Fruit fly (Drosophila melanogaster): ENCODE measurements around the gene GXIVsPLA2.
A peak's percentile ranks its signal among the peaks of the same experiment; 100 is the strongest.

The GXIVsPLA2 gene

dm6 chr3L:16002116-16002716 lies 47.3 kb downstream of the GXIVsPLA2 start (continued):
- TF ChIP-seq Sox15 (GFP tag; optimal IDR thresholded peaks at IDR 0.05), result no peak

- TF ChIP-seq lz (GFP tag; optimal IDR thresholded peaks at IDR 0.05) (peak; percentile 54), Eip75B (GFP tag; optimal IDR thresholded peaks at IDR 0.05) (peak; percentile 28), CG7368 (GFP tag; optimal IDR thresholded peaks at IDR 0.05) (no peak), CG8632 (GFP tag; optimal IDR thresholded peaks at IDR 0.05) (peak; percentile 12), CG4318 (GFP tag; optimal IDR thresholded peaks at IDR 0.05) (no peak), pdm3 (GFP tag; optimal IDR thresholded peaks at IDR 0.05) (peak; percentile 69), CG9139 (GFP tag; optimal IDR thresholded peaks at IDR 0.05) (peak; percentile 75), Lpt (GFP tag; optimal IDR thresholded peaks at IDR 0.05) (no peak), CG6854 (GFP tag; optimal IDR thresholded peaks at IDR 0.05) (peak; percentile 58), Blimp-1 (GFP tag; optimal IDR thresholded peaks at IDR 0.05) (peak; percentile 28), OdsH (GFP tag; optimal IDR thresholded peaks at IDR 0.05) (peak; percentile 16), CG6276 (GFP tag; optimal IDR thresholded peaks at IDR 0.05) (peak; percentile 89), Sox15 (GFP tag; optimal IDR thresholded peaks at IDR 0.05) (no peak), CG11294 (GFP tag; IDR thresholded peaks at IDR 0.05) (no peak), fd85E (GFP tag; optimal IDR thresholded peaks at IDR 0.05) (no peak), CG10669 (GFP tag; optimal IDR thresholded peaks at IDR 0.05) (peak; percentile 53), Met (GFP tag; optimal IDR thresholded peaks at IDR 0.05) (peak; percentile 48), CG31627 (GFP tag; optimal IDR thresholded peaks at IDR 0.05) (peak; percentile 64), Ets21C (GFP tag; optimal IDR thresholded peaks at IDR 0.05) (peak; percentile 45), fkh (GFP tag; optimal IDR thresholded peaks at IDR 0.05) (peak; percentile 53), dsx (GFP tag; optimal IDR thresholded peaks at IDR 0.05; ENCODE audit: poor library complexity, severe bottlenecking) (peak; percentile 46), Hr38 (GFP tag; optimal IDR thresholded peaks at IDR 0.05) (no peak), CG11902 (GFP tag; optimal IDR thresholded peaks at IDR 0.05) (peak; percentile 14), Ets96B (tag; optimal IDR thresholded peaks at IDR 0.05) (peak; percentile 36), CG8119 (GFP tag; IDR thresholded peaks at IDR 0.05) (peak; percentile 74; the same call in 2 of the 3 replicates), CG3919 (GFP tag; optimal IDR thresholded peaks at IDR 0.05) (peak; percentile 44), fd59A (GFP tag; optimal IDR thresholded peaks at IDR 0.05) (peak; percentile 2), CG3032 (tag; optimal IDR thresholded peaks at IDR 0.05) (peak; percentile 43), achi (GFP tag; optimal IDR thresholded peaks at IDR 0.05) (peak; percentile 36), CG6792 (GFP tag; optimal IDR thresholded peaks at IDR 0.05) (peak; percentile 17), vri (GFP tag; optimal IDR thresholded peaks at IDR 0.05) (peak; percentile 70), CG1621 (tag; optimal IDR thresholded peaks at IDR 0.05) (peak; percentile 80), Sox102F (GFP tag; optimal IDR thresholded peaks at IDR 0.05) (peak; percentile 65), Hr4 (GFP tag; optimal IDR thresholded peaks at IDR 0.05) (peak; percentile 57), dac (GFP tag; optimal IDR thresholded peaks at IDR 0.05) (peak; percentile 37), esn (GFP tag; optimal IDR thresholded peaks at IDR 0.05) (peak; percentile 42), eg (GFP tag; IDR thresholded peaks at IDR 0.05) (peak; percentile 83), acj6 (GFP tag; optimal IDR thresholded peaks at IDR 0.05) (peak; percentile 57), CG6808 (GFP tag; optimal IDR thresholded peaks at IDR 0.05) (peak; percentile 75), CG16779 (tag; optimal IDR thresholded peaks at IDR 0.05) (peak; percentile 93), salr (GFP tag; optimal IDR thresholded peaks at IDR 0.05) (peak; percentile 50 to 68), Sox14 (GFP tag; optimal IDR thresholded peaks at IDR 0.05) (peak; percentile 61), svp (GFP tag) (peak; percentile 73), CG10631 (GFP tag; optimal IDR thresholded peaks at IDR 0.05) (peak; percentile 64), CG8319 (GFP tag; optimal IDR thresholded peaks at IDR 0.05) (no peak), CG15336 (GFP tag; IDR thresholded peaks at IDR 0.05) (peak; percentile 66), Eip78C (GFP tag) (peak; percentile 89)
Measured at dm6 chr3L:16004401-16005237, 49.7 kb downstream of the GXIVsPLA2 start, which contains the start of the genes hzg and mRpS31. Gene hzg, minus strand, starts transcription at chr3L:16004736. Gene mRpS31, plus strand, starts transcription at chr3L:16005193.

All from whole organism, prepupa.